Worm (Caenorhabditis elegans) whole organism, early embryonic: ENCODE data around the gene ZK418.13.

ENCODE experiments used
- B0310.2 ChIP-seq: sonication (generic microtip); optimal IDR thresholded peaks from 2 replicates; lab custom pipeline; 2016; ENCODE audit warnings: mild to moderate bottlenecking, missing genetic modification characterization, missing compliant biosample characterization
- F13C5.2 ChIP-seq: sonication (generic microtip); optimal IDR thresholded peaks from 2 replicates; lab custom pipeline; 2017; ENCODE audit warnings: mild to moderate bottlenecking, missing genetic modification characterization, inconsistent platforms, missing compliant biosample characterization
- aly-1 ChIP-seq: sonication (generic microtip); optimal IDR thresholded peaks from 2 replicates; lab custom pipeline; 2016; ENCODE audit warnings: missing genetic modification characterization, missing compliant biosample characterization
- ama-1 ChIP-seq: fragments of 150-350 bp; optimal IDR thresholded peaks from 2 replicates; lab custom pipeline; 2014
- ceh-13 ChIP-seq: fragments of 200-800 bp; sonication (Bioruptor generic); optimal IDR thresholded peaks from 2 replicates; lab custom pipeline; 2018; ENCODE audit warnings: mild to moderate bottlenecking, missing genetic modification characterization, missing compliant biosample characterization
- ceh-36 ChIP-seq: sonication (generic microtip); optimal IDR thresholded peaks from 2 replicates; lab custom pipeline; 2016; ENCODE audit warnings: missing genetic modification characterization, inconsistent platforms, missing compliant biosample characterization
- ets-7 ChIP-seq: sonication (generic microtip); optimal IDR thresholded peaks from 2 replicates; lab custom pipeline; 2016; ENCODE audit warnings: missing genotype, missing genetic modification characterization, missing compliant biosample characterization
- flt-1 ChIP-seq: fragments of 200-800 bp; sonication (Bioruptor generic); IDR thresholded peaks from 2 replicates; pipeline ENCODE4 v1.3.6; 2022; ENCODE audit warnings: missing genetic modification characterization, missing compliant biosample characterization
- hmbx-1 ChIP-seq: sonication (generic microtip); optimal IDR thresholded peaks from 2 replicates; lab custom pipeline; 2016; ENCODE audit warnings: mild to moderate bottlenecking, missing genetic modification characterization, missing compliant biosample characterization
- hmg-4 ChIP-seq: fragments of 200-800 bp; sonication (Bioruptor generic); optimal IDR thresholded peaks from 2 replicates; lab custom pipeline; 2018; ENCODE audit warnings: mild to moderate bottlenecking, missing genetic modification characterization, missing compliant biosample characterization
- hnd-1 ChIP-seq: sonication (generic microtip); optimal IDR thresholded peaks from 2 replicates; lab custom pipeline; 2016; ENCODE audit warnings: missing genetic modification characterization, missing compliant biosample characterization
- pes-1 ChIP-seq: fragments of 200-800 bp; sonication (Bioruptor generic); IDR thresholded peaks from 2 replicates; pipeline ENCODE4 v1.3.6; 2022; ENCODE audit warnings: missing genetic modification reagents, missing genetic modification characterization, missing compliant biosample characterization
- scrt-1 ChIP-seq: fragments of 200-800 bp; sonication (Bioruptor generic); IDR thresholded peaks from 2 replicates; pipeline ENCODE4 v1.3.6; 2022; ENCODE audit warnings: missing genetic modification characterization, missing compliant biosample characterization
- sea-1 ChIP-seq: fragments of 200-800 bp; sonication (Bioruptor generic); conservative IDR thresholded peaks from 2 replicates; pipeline ENCODE4 v1.3.6; 2022; ENCODE audit warnings: missing genetic modification characterization, missing compliant biosample characterization
- tbx-11 ChIP-seq: fragments of 200-800 bp; sonication (Bioruptor generic); IDR thresholded peaks from 2 replicates; pipeline ENCODE4 v1.3.6; 2022; ENCODE audit warnings: missing genetic modification characterization, missing compliant biosample characterization
- tbx-37 ChIP-seq: fragments of 200-800 bp; sonication (Bioruptor generic); conservative IDR thresholded peaks from 2 replicates; pipeline ENCODE4 v1.3.6; 2022; ENCODE audit warnings: missing genetic modification reagents, missing genetic modification characterization, missing compliant biosample characterization
- tra-4 ChIP-seq: sonication (generic microtip); optimal IDR thresholded peaks from 2 replicates; lab custom pipeline; 2017; ENCODE audit warnings: missing genetic modification characterization, missing compliant biosample characterization

ZK418.13 gene

DNA sequence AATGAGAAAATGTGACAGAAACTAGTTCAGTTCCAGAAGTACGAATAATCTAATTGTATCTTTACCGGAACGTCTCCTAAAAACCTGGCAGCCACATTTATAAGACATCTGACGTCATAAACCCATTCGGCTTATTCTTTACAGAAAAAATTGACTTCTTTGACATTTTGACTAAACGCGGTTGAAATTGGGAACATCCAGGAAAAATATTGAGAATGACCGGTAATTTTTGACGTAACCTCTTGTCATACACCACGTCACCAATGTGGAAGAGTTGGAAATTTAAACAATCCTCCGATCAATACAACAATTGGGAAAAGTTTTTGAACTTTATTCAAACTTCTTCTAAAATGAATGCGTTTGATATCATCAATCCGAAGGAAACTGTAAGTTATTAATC, 14.8 kb upstream of the ZK418.13 start, which contains the start of gene ZK418.2:
Gene ZK418.2 (plus strand): TSS at position 301 of the 400 bp plus-strand sequence.
- TF ChIP-seq sea-1 (GFP tag; lab: Robert Waterston, UW) = no peak
- TF ChIP-seq B0310.2 (tag; lab: Kevin White, UChicago) = no peak
- no peak for TF ChIP-seq hnd-1 (tag; lab: Kevin White, UChicago)
- no peak for TF ChIP-seq tra-4 (tag; lab: Kevin White, UChicago)
- no peak for TF ChIP-seq scrt-1 (GFP tag; lab: Robert Waterston, UW)
- TF ChIP-seq tbx-11 (GFP tag; lab: Robert Waterston, UW) = no peak
- no peak for TF ChIP-seq F13C5.2 (tag; lab: Kevin White, UChicago)
- TF ChIP-seq ets-7 (tag; lab: Kevin White, UChicago) = no peak
- TF ChIP-seq hmbx-1 (tag; lab: Kevin White, UChicago) = no peak
- TF ChIP-seq aly-1 (tag; lab: Kevin White, UChicago) = no peak
- TF ChIP-seq flt-1 (GFP tag; lab: Robert Waterston, UW) = no peak
- no peak for TF ChIP-seq ama-1 (lab: Kevin White, UChicago)
- no peak for TF ChIP-seq hmg-4 (GFP tag; lab: Kevin White, UChicago)
- no peak for TF ChIP-seq ceh-36 (tag; lab: Kevin White, UChicago)
- TF ChIP-seq ceh-13 (GFP tag; lab: Kevin White, UChicago) = no peak
- no peak for TF ChIP-seq tbx-37 (GFP tag; lab: Robert Waterston, UW)
- no peak for TF ChIP-seq pes-1 (GFP tag; lab: Robert Waterston, UW)

DNA sequence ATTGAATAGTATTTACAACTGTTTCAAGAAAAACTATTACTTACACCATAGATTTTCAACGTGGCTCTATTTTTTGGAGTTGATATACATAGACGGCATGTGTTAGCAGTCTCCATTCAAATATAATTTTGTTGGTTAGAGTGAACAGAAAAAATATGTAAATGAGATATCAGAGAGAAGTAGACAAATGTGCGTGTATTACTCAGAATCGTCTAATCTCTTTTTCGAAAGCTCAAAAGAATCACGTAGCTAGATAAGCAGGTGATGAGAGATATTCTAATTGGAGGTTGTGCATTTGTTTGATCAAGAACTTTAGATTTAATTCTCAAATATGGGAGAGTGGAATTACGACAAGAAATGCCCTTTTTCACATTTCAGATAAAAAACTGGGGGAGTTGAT, 14.3 kb upstream of the ZK418.13 start, which contains the start of gene ZK418.10:
Gene ZK418.10 (minus strand): TSS at position 148 of the 400 bp plus-strand sequence.
- no peak for TF ChIP-seq F13C5.2 (tag; lab: Kevin White, UChicago)
- TF ChIP-seq tbx-11 (GFP tag; lab: Robert Waterston, UW) = no peak
- no peak for TF ChIP-seq scrt-1 (GFP tag; lab: Robert Waterston, UW)
- no peak for TF ChIP-seq pes-1 (GFP tag; lab: Robert Waterston, UW)
- TF ChIP-seq tbx-37 (GFP tag; lab: Robert Waterston, UW) = no peak
- no peak for TF ChIP-seq flt-1 (GFP tag; lab: Robert Waterston, UW)
- no peak for TF ChIP-seq hmbx-1 (tag; lab: Kevin White, UChicago)
- TF ChIP-seq ets-7 (tag; lab: Kevin White, UChicago) = no peak
- TF ChIP-seq ama-1 (lab: Kevin White, UChicago) = no peak
- TF ChIP-seq hnd-1 (tag; lab: Kevin White, UChicago) = no peak
- TF ChIP-seq B0310.2 (tag; lab: Kevin White, UChicago) = no peak
- TF ChIP-seq sea-1 (GFP tag; lab: Robert Waterston, UW) = no peak
- no peak for TF ChIP-seq aly-1 (tag; lab: Kevin White, UChicago)
- no peak for TF ChIP-seq tra-4 (tag; lab: Kevin White, UChicago)
- TF ChIP-seq ceh-36 (tag; lab: Kevin White, UChicago) = no peak
- no peak for TF ChIP-seq hmg-4 (GFP tag; lab: Kevin White, UChicago)
- no peak for TF ChIP-seq ceh-13 (GFP tag; lab: Kevin White, UChicago)

DNA sequence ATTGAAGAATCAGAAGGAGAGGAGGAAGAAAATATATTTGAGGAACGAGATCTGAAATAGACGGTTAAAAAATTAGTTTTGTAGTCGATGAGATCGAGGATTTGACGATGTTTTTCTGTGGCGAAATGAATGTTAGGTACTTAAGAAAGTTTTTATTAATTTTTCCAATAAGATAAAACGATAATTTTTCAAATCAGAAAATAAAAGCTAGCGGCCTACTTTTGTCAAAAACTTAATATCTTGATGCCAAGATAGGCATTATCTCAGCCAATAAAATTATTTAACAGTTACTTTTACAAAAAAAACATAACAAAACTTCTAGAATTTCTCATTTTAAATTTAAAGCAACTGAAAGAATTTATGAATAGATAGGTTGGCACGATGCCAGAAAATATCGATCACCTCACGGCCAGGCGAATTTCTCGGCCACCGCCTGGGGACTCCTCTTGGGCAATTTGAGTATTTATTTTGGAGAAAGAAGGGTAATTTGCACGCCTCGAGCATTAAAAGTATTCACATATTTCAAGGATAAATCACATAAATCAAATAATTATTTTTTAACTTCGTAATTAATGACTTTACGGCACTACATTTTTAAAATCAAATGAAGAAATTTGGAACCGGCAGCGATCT, 11.5 kb upstream of the ZK418.13 start, which contains the start of gene fubl-2:
Gene fubl-2 (minus strand): TSS at position 51 of the 633 bp plus-strand sequence.
- TF ChIP-seq tbx-37 (GFP tag; lab: Robert Waterston, UW) (peak; percentile 64; the same call in 1 of the 2 replicates), tbx-11 (GFP tag; lab: Robert Waterston, UW) (no peak)

DNA sequence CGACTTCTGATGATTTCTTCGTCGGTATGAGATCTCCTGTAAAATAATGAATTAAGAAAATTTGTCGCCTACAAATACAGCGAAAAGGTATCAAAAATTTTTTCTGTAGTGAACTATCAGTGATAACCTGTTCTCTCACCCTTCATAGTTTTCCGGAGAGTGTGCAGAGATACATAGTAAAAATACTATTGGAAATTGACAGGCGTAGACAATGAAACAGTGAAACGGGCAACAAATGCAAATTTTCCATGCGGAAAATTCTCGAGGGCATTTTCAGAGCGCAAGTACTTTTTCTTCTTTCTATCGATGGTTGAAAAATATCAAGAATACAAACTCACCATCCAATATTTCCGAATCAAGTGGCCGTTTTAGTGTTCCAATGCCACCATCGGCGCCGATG, 10.9 kb upstream of the ZK418.13 start:
- no peak for TF ChIP-seq ceh-36 (tag; lab: Kevin White, UChicago)
- no peak for TF ChIP-seq ets-7 (tag; lab: Kevin White, UChicago)
- TF ChIP-seq F13C5.2 (tag; lab: Kevin White, UChicago) = no peak
- TF ChIP-seq flt-1 (GFP tag; lab: Robert Waterston, UW) = no peak

DNA sequence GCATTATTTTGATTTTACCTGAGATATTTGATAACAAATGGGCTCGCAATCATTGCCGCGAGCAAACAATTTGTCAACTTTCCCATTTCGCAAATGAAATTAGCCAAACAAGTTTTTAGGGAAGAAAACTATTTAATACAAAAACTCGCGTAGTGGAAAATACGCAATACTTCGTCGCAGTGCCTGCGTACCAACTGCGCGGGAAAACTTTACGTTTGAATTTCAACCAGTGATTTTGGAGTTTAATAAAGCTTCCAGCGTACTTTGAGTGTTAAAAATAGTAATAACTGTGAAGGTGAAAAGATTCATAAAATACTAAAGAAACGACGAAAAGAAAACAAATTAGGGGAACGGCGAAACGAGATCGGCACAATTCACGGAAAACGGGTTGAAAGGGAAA, 8.6 kb upstream of the ZK418.13 start, which contains the start of gene tofu-7:
Gene tofu-7 (minus strand): TSS at position 111 of the 400 bp plus-strand sequence.
- TF ChIP-seq tbx-37 (GFP tag; lab: Robert Waterston, UW) = no peak
- TF ChIP-seq F13C5.2 (tag; lab: Kevin White, UChicago) = no peak
- no peak for TF ChIP-seq hmbx-1 (tag; lab: Kevin White, UChicago)
- no peak for TF ChIP-seq hmg-4 (GFP tag; lab: Kevin White, UChicago)
- no peak for TF ChIP-seq ceh-36 (tag; lab: Kevin White, UChicago)
- no peak for TF ChIP-seq aly-1 (tag; lab: Kevin White, UChicago)
- TF ChIP-seq ets-7 (tag; lab: Kevin White, UChicago) = no peak

ce11 chrIII:7083106-7083505, 6.8 kb upstream of the ZK418.13 start:
- TF ChIP-seq ceh-13 (GFP tag; lab: Kevin White, UChicago) = no peak
- no peak for TF ChIP-seq ets-7 (tag; lab: Kevin White, UChicago)
- TF ChIP-seq hmbx-1 (tag; lab: Kevin White, UChicago) = no peak
- TF ChIP-seq tra-4 (tag; lab: Kevin White, UChicago) = no peak
- no peak for TF ChIP-seq hmg-4 (GFP tag; lab: Kevin White, UChicago)
- TF ChIP-seq scrt-1 (GFP tag; lab: Robert Waterston, UW) = no peak
- TF ChIP-seq ama-1 (lab: Kevin White, UChicago) = no peak
- no peak for TF ChIP-seq aly-1 (tag; lab: Kevin White, UChicago)
- no peak for TF ChIP-seq tbx-11 (GFP tag; lab: Robert Waterston, UW)
- TF ChIP-seq pes-1 (GFP tag; lab: Robert Waterston, UW) = no peak
- TF ChIP-seq tbx-37 (GFP tag; lab: Robert Waterston, UW) = no peak
- TF ChIP-seq sea-1 (GFP tag; lab: Robert Waterston, UW) = no peak
- TF ChIP-seq B0310.2 (tag; lab: Kevin White, UChicago) = no peak
- no peak for TF ChIP-seq ceh-36 (tag; lab: Kevin White, UChicago)
- no peak for TF ChIP-seq flt-1 (GFP tag; lab: Robert Waterston, UW)
- TF ChIP-seq hnd-1 (tag; lab: Kevin White, UChicago) = no peak
